Worm (Caenorhabditis elegans) whole organism, L3 larva: ENCODE results near the gene lec-3.

ENCODE experiments used
- R02D3.7 ChIP-seq: fragments of 150-350 bp; optimal IDR thresholded peaks from 2 replicates; lab custom pipeline; 2014; ENCODE audit warnings: missing biosample characterization, missing genetic modification characterization
- ama-1 ChIP-seq: fragments of 150-350 bp; optimal IDR thresholded peaks from 2 replicates; lab custom pipeline; 2018
- ceh-82 ChIP-seq: fragments of 150-350 bp; optimal IDR thresholded peaks from 2 replicates; lab custom pipeline; 2014; ENCODE audit warnings: missing biosample characterization, missing genetic modification characterization
- ceh-9 ChIP-seq: sonication (generic microtip); optimal IDR thresholded peaks from 2 replicates; lab custom pipeline; 2018; ENCODE audit warnings: missing biosample characterization, missing genetic modification characterization
- daf-12 ChIP-seq: fragments of 150-350 bp; optimal IDR thresholded peaks from 2 replicates; lab custom pipeline; 2014; ENCODE audit warnings: missing biosample characterization, missing genetic modification reagents, missing genetic modification characterization
- elt-1 ChIP-seq: fragments of 150-350 bp; optimal IDR thresholded peaks from 2 replicates; lab custom pipeline; 2014; ENCODE audit warnings: missing biosample characterization, missing genetic modification characterization
- elt-2 ChIP-seq: sonication (generic microtip); optimal IDR thresholded peaks from 2 replicates; lab custom pipeline; 2016; ENCODE audit warnings: missing genetic modification reagents, mild to moderate bottlenecking, missing genetic modification characterization, missing compliant biosample characterization
- eor-1 ChIP-seq, 2 experiments: fragments of 150-350 bp; optimal IDR thresholded peaks; 2 replicates each; lab custom pipeline; 2014 to 2018; ENCODE audit warnings: missing biosample characterization in 2 of 2, missing genetic modification characterization in 2 of 2
- hmg-11 ChIP-seq: sonication (generic microtip); optimal IDR thresholded peaks from 2 replicates; lab custom pipeline; 2016; ENCODE audit warnings: missing genetic modification characterization, missing compliant biosample characterization
- jun-1 ChIP-seq: fragments of 150-350 bp; optimal IDR thresholded peaks from 2 replicates; lab custom pipeline; 2014; ENCODE audit warnings: missing biosample characterization, missing genetic modification reagents, missing genetic modification characterization
- lin-15B ChIP-seq: fragments of 150-350 bp; optimal IDR thresholded peaks from 2 replicates; lab custom pipeline; 2014; ENCODE audit warnings: missing biosample characterization, missing genetic modification characterization
- lin-39 ChIP-seq: fragments of 150-350 bp; optimal IDR thresholded peaks from 2 replicates; lab custom pipeline; 2018; ENCODE audit warnings: missing biosample characterization, missing genetic modification reagents, missing genetic modification characterization
- mml-1 ChIP-seq: fragments of 150-350 bp; sonication (generic microtip); optimal IDR thresholded peaks from 3 replicates; lab custom pipeline; 2014; ENCODE audit warnings: missing biosample characterization, missing genetic modification characterization
- nfya-1 ChIP-seq: sonication (generic microtip); optimal IDR thresholded peaks from 2 replicates; lab custom pipeline; 2017; ENCODE audit warnings: missing genetic modification characterization, mild to moderate bottlenecking, missing compliant biosample characterization, antibody characterized with exemption, moderate library complexity; ENCODE audit not compliant: insufficient read depth
- nhr-11 ChIP-seq: fragments of 150-350 bp; optimal IDR thresholded peaks from 2 replicates; lab custom pipeline; 2014; ENCODE audit warnings: missing biosample characterization, missing genetic modification characterization
- nhr-12 ChIP-seq: fragments of 150-350 bp; optimal IDR thresholded peaks from 2 replicates; lab custom pipeline; 2014; ENCODE audit warnings: missing biosample characterization, missing genetic modification characterization
- nhr-23 ChIP-seq: fragments of 150-350 bp; optimal IDR thresholded peaks from 2 replicates; lab custom pipeline; 2014; ENCODE audit warnings: missing biosample characterization, missing genetic modification reagents, missing genetic modification characterization
- nhr-237 ChIP-seq: fragments of 150-350 bp; optimal IDR thresholded peaks from 2 replicates; lab custom pipeline; 2014; ENCODE audit warnings: missing biosample characterization, missing genetic modification characterization
- nhr-25 ChIP-seq: sonication (generic microtip); optimal IDR thresholded peaks from 2 replicates; lab custom pipeline; 2017; ENCODE audit warnings: missing biosample characterization, missing genetic modification characterization
- nhr-43 ChIP-seq: sonication (generic microtip); optimal IDR thresholded peaks from 2 replicates; lab custom pipeline; 2016; ENCODE audit warnings: mild to moderate bottlenecking, missing genetic modification characterization, missing compliant biosample characterization; ENCODE audit not compliant: poor library complexity, severe bottlenecking
- nhr-67 ChIP-seq: fragments of 150-350 bp; optimal IDR thresholded peaks from 2 replicates; lab custom pipeline; 2014; ENCODE audit warnings: missing biosample characterization, missing genetic modification characterization
- nhr-76 ChIP-seq: fragments of 150-350 bp; sonication (generic microtip); optimal IDR thresholded peaks from 5 replicates; lab custom pipeline; 2014; ENCODE audit warnings: missing biosample characterization, missing genetic modification characterization
- pha-4 ChIP-seq: fragments of 150-350 bp; optimal IDR thresholded peaks from 2 replicates; lab custom pipeline; 2014; ENCODE audit warnings: missing biosample characterization, missing genetic modification reagents, missing genetic modification characterization
- pqm-1 ChIP-seq: fragments of 150-350 bp; optimal IDR thresholded peaks from 2 replicates; lab custom pipeline; 2017; ENCODE audit warnings: missing biosample characterization, missing genetic modification characterization, inconsistent platforms
- snpc-4 ChIP-seq: fragments of 150-350 bp; optimal IDR thresholded peaks from 2 replicates; lab custom pipeline; 2014; ENCODE audit warnings: missing biosample characterization, missing genetic modification characterization
- tbx-2 ChIP-seq: sonication (generic microtip); optimal IDR thresholded peaks from 2 replicates; lab custom pipeline; 2016; ENCODE audit warnings: mild to moderate bottlenecking, missing genetic modification characterization, missing compliant biosample characterization
- unc-62 ChIP-seq: fragments of 150-350 bp; sonication (generic microtip); optimal IDR thresholded peaks from 4 replicates; lab custom pipeline; 2014; ENCODE audit warnings: missing biosample characterization, missing genetic modification reagents, missing genetic modification characterization
- ztf-11 ChIP-seq: fragments of 150-350 bp; optimal IDR thresholded peaks from 2 replicates; lab custom pipeline; 2014; ENCODE audit warnings: missing biosample characterization, missing genetic modification characterization
- ztf-4 ChIP-seq: fragments of 150-350 bp; optimal IDR thresholded peaks from 2 replicates; lab custom pipeline; 2014; ENCODE audit warnings: missing biosample characterization, missing genetic modification characterization

Gene lec-3

DNA sequence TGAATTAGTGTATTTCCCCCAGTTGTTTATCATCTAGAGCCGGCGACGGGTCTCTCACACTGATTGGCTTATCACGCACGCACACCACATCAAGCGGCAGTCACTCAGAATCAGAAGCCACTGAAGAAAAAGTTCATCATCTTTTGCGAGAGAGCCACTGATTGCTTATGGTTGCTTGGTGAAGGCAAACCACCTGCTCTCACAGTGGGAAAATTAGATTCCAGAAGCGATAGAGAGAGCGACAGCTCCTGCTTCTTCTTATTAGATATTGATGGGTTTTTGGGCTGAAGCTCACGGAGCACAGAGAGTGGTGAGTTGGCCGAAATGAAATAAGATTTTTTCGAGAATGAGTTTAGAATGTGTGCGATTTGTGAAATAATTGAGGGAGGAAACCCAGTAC is 34.8 kb upstream of the lec-3 start:
- no peak for TF ChIP-seq nhr-237 (tag; lab: Kevin White, UChicago)
- TF ChIP-seq nhr-11 (tag; lab: Kevin White, UChicago) = peak; percentile 48
- no peak for TF ChIP-seq ceh-82 (tag; lab: Kevin White, UChicago)

ce11 chrII:9960127-9960526 is 30.8 kb upstream of the lec-3 start:
- TF ChIP-seq R02D3.7 (tag; lab: Kevin White, UChicago) = no peak
- peak; percentile 38 for TF ChIP-seq nfya-1 (tag; lab: Kevin White, UChicago)
- TF ChIP-seq, all 47 proteins: peak for 1

DNA sequence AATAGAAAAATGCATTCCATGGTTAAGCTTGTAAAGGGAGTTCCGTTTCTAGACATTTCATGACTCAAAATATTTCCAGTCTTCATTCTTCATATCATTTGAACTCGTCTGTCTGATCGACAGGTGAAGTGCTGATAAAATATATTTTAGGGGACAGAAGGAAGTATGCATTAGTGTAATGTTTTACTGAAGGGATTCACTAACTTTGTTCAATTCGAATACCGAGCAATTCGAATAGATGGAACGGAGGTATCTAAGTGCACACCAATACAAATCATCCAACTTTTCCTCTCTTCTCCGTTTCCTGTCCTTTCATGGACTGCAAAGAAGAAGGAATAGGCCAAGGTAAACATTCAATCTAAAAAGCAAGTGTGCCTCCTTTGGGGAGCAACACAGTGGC is 27.1 kb upstream of the lec-3 start:
- no peak for TF ChIP-seq mml-1
- peak; percentile 31 for TF ChIP-seq elt-2 (tag; lab: Kevin White, UChicago)

DNA sequence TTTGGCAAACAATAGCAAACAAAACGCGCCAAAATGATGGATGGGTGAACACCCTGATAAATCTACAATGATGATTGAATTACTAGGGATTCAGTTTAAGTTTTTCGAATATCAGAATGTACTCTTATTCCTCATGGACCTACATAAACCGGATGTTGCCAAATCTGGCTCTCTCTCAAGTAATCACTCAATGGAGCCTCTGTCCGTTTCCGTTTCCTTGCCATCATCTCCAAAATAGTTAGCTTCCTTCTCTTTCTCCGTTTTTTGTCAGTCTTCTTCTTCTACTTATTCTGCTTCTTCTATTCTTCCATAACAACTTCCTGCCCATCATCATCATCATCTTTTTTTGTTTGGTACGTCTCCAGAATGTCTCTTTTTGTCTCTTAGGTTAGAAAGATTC is 25.6 kb upstream of the lec-3 start:
- TF ChIP-seq nhr-67 (tag; lab: Kevin White, UChicago) = no peak
- TF ChIP-seq tbx-2 (tag; lab: Kevin White, UChicago) = peak; percentile 86
- no peak for TF ChIP-seq mml-1
- peak; percentile 56 for TF ChIP-seq pqm-1 (tag; lab: Kevin White, UChicago)
- TF ChIP-seq ztf-11 (tag; lab: Kevin White, UChicago) = no peak
- TF ChIP-seq, all 47 proteins: peak for 2

DNA sequence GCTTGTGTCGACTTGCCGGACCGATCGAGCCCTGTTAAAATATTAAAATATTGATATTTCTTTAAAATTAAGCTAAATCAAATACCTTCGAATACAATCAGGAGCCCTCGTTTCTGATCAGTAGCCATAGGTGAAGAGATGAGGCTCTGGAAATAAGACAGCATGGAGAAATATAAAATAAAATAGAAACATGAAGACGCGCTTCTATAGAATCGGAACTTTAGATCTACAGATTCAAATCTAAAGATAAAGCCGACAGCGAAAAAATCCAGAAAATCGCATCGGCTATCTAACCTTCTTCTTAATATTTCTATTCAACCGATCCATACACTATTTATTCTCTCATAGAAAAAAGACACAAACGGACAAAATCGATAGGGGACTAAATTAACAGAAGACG is 24.0 kb upstream of the lec-3 start, which contains the start of gene dtmk-1:
TSS of gene dtmk-1 (minus strand) at position 146 of the 400 bp plus-strand sequence.
- TF ChIP-seq nfya-1 (tag; lab: Kevin White, UChicago) = no peak
- TF ChIP-seq pqm-1 (tag; lab: Kevin White, UChicago) = no peak
- peak; percentile 25 for TF ChIP-seq nhr-23 (tag; lab: Kevin White, UChicago)
- peak; percentile 62 for TF ChIP-seq elt-1 (tag; lab: Kevin White, UChicago)
- no peak for TF ChIP-seq ceh-9 (tag; lab: Kevin White, UChicago)
- no peak for TF ChIP-seq ztf-4 (tag; lab: Kevin White, UChicago)
- no peak for TF ChIP-seq tbx-2 (tag; lab: Kevin White, UChicago)
- TF ChIP-seq nhr-76 (tag; lab: Kevin White, UChicago) = no peak
- TF ChIP-seq ama-1 = no peak
- no peak for TF ChIP-seq unc-62 (GFP tag; lab: Kevin White, UChicago)

DNA sequence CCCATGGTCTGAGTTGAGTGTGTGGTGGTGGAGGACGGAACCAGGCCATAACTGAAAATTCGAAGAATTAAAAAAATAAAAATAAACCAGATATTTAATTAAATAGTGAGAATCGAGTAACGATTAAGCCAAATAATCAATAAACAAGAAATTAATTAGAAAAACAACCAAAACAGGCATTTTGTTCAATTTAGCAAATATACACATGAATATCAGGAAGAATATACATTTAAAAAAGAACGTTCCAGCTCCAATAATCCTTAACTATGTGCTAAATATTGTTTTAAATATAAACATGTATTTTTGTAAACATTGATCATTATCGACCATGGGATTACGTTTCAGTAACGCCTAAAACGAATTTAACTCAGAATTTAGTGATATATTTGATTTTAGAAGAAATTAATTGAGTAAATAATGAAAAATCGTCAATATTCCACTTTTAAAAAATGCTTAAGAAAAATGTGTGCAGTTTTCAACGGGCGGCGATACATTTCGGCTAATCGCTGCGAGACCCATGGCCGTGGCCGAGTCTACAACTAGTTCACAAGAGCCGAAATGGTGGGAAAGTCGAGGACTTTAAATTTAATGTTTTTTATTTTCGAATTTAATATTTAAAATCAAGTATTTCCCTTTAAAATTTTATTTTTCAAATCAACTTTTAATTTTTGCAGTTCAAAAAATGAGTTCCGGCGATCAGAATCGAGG is 22.8 kb upstream of the lec-3 start, which contains the start of the genes R53.4 and psf-1:
TSS of gene R53.4 (minus strand) at position 51 of the 708 bp plus-strand sequence.
TSS of gene psf-1 (plus strand) at position 675 of the 708 bp plus-strand sequence.
- TF ChIP-seq lin-39 (peak; percentile 56), pha-4 (tag; lab: Kevin White, UChicago) (peak; percentile 85), mml-1 (no peak), nhr-25 (tag; lab: Kevin White, UChicago) (peak; percentile 49), hmg-11 (tag; lab: Kevin White, UChicago) (peak; percentile 57), nhr-23 (tag; lab: Kevin White, UChicago) (peak; percentile 84), jun-1 (tag; lab: Kevin White, UChicago) (peak; percentile 26), nhr-43 (tag; lab: Kevin White, UChicago) (peak; percentile 56), pqm-1 (tag; lab: Kevin White, UChicago) (peak; percentile 49), nfya-1 (tag; lab: Kevin White, UChicago) (peak; percentile 86), nhr-11 (tag; lab: Kevin White, UChicago) (no peak), nhr-12 (no peak), snpc-4 (tag; lab: Kevin White, UChicago) (peak; percentile 7), daf-12 (tag; lab: Kevin White, UChicago) (no peak), eor-1 (tag; optimal IDR thresholded peaks at IDR 0.05; lab: Kevin White, UChicago) (no peak), lin-15B (tag; lab: Kevin White, UChicago) (peak; percentile 90), R02D3.7 (tag; lab: Kevin White, UChicago) (peak; percentile 2), elt-2 (tag; lab: Kevin White, UChicago) (peak; percentile 30), unc-62 (GFP tag; lab: Kevin White, UChicago) (no peak)
